Fruit fly (Drosophila melanogaster): ENCODE results near the gene CG45428.

CG45428 gene

DNA sequence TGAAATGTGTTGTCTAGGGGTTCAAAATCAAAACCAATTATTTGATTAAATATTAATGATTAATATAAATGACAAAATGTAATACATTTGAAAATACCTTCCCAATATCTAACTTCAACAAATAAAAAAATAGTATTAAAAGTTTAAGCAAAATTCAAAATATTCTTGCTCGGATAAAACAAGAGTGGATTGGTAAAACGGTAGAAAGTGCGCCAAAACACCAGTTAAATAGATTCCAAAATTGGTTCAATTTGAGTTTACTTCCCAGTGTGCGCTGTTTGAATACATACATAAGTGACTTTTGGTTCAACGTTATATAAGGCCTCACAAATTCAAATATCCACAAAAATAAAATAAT, 28.2 kb upstream of the CG45428 start:
- no peak for TF ChIP-seq h (optimal IDR thresholded peaks at IDR 0.05)
- no peak for TF ChIP-seq Sin3A (optimal IDR thresholded peaks at IDR 0.05)
- TF ChIP-seq ttk (optimal IDR thresholded peaks at IDR 0.05) = no peak
- no peak for TF ChIP-seq insv (optimal IDR thresholded peaks at IDR 0.05)
- TF ChIP-seq Myc (optimal IDR thresholded peaks at IDR 0.05) = no peak
- no peak for TF ChIP-seq psq (optimal IDR thresholded peaks at IDR 0.05)

DNA sequence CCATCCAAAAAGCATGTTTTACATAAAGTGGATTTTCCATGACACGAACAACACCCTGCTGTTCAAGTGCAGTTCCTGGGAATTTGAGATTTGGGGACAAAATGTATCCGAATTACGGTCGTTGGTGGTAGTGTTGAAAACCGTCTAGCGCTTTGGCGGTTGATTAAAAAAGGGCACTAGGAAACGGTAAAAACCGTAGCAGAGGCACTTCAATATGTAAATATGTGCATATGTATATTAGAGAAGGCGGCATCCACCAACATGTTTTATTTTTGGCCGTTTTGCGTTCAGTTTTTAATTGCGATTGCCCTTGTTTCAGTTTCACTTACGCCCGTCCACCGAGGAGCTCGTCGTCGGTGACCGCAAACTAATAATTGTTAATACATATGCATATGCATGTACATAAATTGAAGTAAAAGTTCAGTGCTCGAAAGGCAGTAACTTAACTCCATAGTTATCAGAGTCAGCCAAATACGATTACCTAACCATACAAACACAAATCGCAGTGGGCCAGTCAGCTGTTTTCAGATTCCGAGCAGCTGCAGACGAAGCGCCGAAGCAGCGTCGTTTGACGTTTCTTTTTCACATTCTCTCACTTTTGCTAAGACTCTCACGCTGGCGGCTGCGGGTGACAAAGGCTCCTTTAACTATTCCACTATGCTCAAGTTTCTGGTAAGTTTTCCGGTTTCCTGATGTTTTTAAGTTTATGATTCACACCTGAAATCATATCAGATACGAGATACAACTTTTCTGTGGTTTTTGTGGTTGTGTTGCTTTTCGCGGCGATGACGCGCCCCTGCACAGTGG, 27.6 kb upstream of the CG45428 start, which contains the start of gene CG33170:
Gene CG33170 (plus strand): TSS at position 347 of the 807 bp plus-strand sequence.
- no peak for TF ChIP-seq Myc (optimal IDR thresholded peaks at IDR 0.05)
- no peak for TF ChIP-seq psq (optimal IDR thresholded peaks at IDR 0.05)

DNA sequence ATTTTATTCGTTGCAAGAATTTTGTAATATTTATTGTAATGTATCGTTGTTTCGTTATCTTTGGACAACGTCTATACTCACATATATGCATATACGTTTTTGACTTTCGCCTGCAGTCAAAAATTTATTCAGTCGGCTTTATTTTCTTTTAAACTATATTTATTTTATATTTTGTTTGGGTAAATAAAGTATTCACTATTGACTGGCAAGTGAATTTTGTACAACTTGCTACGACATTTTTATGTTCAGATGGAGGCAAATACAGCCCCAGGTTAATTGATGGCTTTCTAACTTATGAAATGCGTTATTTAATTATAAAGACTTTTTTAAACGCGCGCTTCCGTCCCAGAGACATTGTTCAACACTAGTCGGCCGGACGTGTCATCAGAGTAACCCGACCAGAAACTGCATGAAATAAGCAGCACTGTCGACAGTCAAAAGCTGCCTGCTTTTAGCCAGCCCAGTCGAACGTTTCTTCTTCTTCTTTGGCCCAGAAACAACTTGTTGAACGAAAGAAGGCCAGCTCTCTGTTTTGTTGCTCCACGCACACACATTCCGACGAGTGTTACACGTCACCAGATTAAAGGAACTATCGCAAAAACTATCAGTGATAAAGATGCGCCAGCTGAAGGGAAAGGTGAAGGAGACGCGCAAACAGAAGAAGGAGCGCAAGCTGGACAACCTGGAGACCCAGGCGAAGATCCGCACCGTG, 26.7 kb upstream of the CG45428 start, which contains the start of gene CG33169:
Gene CG33169 (plus strand): TSS at position 498 of the 712 bp plus-strand sequence.
- TF ChIP-seq Sin3A (optimal IDR thresholded peaks at IDR 0.05) (no peak), ttk (optimal IDR thresholded peaks at IDR 0.05) (no peak), psq (optimal IDR thresholded peaks at IDR 0.05) (no peak), Myc (optimal IDR thresholded peaks at IDR 0.05) (no peak), insv (optimal IDR thresholded peaks at IDR 0.05) (no peak), h (optimal IDR thresholded peaks at IDR 0.05) (no peak)

DNA sequence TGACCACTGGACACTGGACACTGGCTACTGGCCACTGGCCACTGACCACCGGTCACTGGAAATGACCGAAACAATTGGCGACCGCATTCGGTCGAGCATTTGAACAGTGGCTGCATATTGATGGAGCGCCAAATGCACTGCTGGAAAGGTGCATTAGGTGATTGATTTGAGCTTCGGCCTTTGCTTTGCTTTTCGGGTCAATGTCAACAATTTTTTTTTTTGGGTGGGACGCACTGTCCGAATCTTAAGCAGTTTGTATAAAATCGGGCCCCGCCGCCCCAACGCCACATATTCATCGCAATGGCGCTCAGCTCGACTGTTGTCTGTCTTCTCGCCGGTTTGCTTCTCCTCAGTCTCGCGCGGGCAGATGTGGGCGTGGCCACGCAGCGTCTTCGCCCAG, 23.6 kb upstream of the CG45428 start, which contains the start of gene CG13239:
Gene CG13239 (plus strand): TSS at position 301 of the 400 bp plus-strand sequence.
- TF ChIP-seq Myc (optimal IDR thresholded peaks at IDR 0.05) = no peak
- no peak for TF ChIP-seq insv (optimal IDR thresholded peaks at IDR 0.05)
- no peak for TF ChIP-seq Sin3A (optimal IDR thresholded peaks at IDR 0.05)
- TF ChIP-seq h (optimal IDR thresholded peaks at IDR 0.05) = no peak
- no peak for TF ChIP-seq psq (optimal IDR thresholded peaks at IDR 0.05)
- TF ChIP-seq ttk (optimal IDR thresholded peaks at IDR 0.05) = no peak

DNA sequence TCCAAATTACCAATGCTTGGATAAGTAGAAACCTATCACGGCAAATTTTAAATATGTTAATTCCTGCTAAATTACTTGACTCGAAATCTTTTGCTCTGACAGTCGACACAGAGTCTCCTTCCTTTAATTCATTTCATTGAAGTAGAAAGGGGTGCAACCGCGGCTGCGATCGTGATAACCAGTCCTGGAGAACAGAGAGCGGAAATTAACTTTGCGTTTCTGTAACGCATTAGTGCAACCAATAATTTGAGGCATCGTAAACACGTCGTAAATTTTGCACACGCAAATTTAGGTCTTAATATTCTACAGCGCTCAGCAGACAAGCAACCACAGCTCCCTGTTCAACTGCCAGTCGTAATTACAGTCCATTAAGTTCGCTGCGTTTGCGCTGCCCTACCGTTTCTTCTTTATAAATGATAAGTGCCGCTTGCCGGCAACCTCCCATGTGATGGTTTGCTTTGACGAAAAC, 19.2 kb upstream of the CG45428 start, which contains the start of gene CG32459:
Gene CG32459 (minus strand): TSS at position 51 of the 469 bp plus-strand sequence.
- TF ChIP-seq h (optimal IDR thresholded peaks at IDR 0.05) = no peak
- no peak for TF ChIP-seq insv (optimal IDR thresholded peaks at IDR 0.05)
- no peak for TF ChIP-seq Myc (optimal IDR thresholded peaks at IDR 0.05)
- no peak for TF ChIP-seq Sin3A (optimal IDR thresholded peaks at IDR 0.05)
- no peak for TF ChIP-seq psq (optimal IDR thresholded peaks at IDR 0.05)
- TF ChIP-seq ttk (optimal IDR thresholded peaks at IDR 0.05) = no peak

DNA sequence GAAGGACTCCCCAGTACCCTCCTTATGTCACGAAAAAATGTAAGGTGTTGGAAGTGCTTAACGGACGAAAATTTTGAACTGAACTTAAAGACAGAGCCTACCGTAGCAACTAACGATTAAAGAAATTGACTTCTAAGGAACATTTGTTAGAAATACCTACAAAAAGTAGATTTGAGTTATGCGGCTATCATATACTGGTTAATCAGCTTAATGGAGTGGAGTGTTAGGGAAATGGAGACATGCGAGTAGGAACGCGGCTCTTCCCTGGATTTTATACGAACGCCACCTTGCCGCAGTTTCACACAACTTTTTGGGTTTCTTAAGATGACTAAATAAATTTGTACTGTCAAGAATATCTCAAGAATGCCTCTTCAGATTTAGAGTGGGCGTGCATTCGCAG, 16.5 kb upstream of the CG45428 start, which contains the start of gene CG32462:
Gene CG32462 (minus strand): TSS at position 101 of the 400 bp plus-strand sequence.
- TF ChIP-seq Myc (optimal IDR thresholded peaks at IDR 0.05) = no peak
- no peak for TF ChIP-seq h (optimal IDR thresholded peaks at IDR 0.05)
- no peak for TF ChIP-seq Sin3A (optimal IDR thresholded peaks at IDR 0.05)
- TF ChIP-seq ttk (optimal IDR thresholded peaks at IDR 0.05) = no peak
- no peak for TF ChIP-seq insv (optimal IDR thresholded peaks at IDR 0.05)
- TF ChIP-seq psq (optimal IDR thresholded peaks at IDR 0.05) = no peak

DNA sequence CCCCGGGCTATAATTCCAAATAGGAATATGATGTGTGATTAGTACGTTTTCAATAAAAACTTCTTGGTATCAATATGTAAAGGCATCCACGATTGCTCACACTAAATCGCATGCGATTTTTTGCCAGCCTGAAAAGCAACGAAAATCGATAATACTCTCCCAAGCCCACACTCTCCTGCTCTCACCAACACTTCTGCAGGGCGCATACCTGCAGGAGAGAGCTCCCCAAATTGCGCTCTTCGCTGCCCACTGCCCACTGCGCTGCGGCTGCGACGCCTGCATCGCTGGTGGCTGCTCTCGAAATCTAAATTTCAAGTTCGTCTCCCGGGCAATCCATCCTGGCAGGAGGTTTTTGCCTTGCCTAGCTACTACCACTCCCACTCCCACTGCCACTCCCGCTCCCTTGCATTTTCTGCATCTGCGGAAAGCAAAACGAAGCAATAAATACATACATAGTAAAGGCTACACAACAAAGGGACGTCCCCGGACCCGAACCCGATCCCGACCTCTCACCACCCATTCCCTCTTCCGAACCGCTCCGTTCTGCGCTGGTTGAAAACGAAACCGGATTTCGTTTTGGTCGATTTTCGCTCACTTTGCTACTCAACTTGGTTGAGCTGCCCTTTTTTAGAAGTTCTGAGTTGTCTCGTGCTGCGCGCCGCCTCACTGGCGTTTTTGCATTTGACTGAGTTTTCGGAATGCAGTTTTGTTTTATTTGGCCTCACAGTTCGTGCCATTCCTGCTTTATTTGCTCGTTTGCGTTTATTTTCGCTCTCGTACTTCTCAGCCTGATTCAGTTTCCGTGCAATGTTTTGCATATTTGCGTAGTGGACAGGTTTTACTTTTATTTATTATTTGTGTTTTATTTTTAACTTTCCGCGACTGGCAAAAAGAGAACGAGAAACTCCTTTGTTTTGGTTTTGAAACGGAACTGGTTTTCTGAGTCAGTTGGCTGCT, 14.6 kb upstream of the CG45428 start:
- TF ChIP-seq Myc (optimal IDR thresholded peaks at IDR 0.05) = no peak
- no peak for TF ChIP-seq psq (optimal IDR thresholded peaks at IDR 0.05)
- no peak for TF ChIP-seq ttk (optimal IDR thresholded peaks at IDR 0.05)
- TF ChIP-seq h (optimal IDR thresholded peaks at IDR 0.05) = no peak
- no peak for TF ChIP-seq insv (optimal IDR thresholded peaks at IDR 0.05)

DNA sequence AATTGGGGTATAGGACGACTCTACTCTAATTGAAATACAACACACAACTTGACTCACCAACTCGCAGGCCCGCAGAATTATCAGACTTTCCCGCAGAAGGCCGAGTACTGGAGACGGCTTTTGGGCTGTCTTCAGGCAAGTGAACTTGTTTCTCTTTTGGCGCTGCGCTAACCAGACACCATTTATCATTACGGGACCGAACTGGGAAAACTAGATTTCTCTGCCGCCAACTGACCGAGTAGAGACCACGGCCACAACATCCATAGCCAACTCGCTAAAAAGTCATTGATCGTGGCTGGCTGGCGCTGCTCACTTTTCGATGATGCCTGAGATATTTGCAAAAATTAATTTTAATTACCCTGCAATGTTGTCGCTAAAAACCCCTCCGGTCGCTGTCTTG, 12.1 kb upstream of the CG45428 start:
- TF ChIP-seq psq (optimal IDR thresholded peaks at IDR 0.05) (no peak), insv (optimal IDR thresholded peaks at IDR 0.05) (no peak), Sin3A (optimal IDR thresholded peaks at IDR 0.05) (no peak), ttk (optimal IDR thresholded peaks at IDR 0.05) (no peak), h (optimal IDR thresholded peaks at IDR 0.05) (no peak), Myc (optimal IDR thresholded peaks at IDR 0.05) (no peak)

DNA sequence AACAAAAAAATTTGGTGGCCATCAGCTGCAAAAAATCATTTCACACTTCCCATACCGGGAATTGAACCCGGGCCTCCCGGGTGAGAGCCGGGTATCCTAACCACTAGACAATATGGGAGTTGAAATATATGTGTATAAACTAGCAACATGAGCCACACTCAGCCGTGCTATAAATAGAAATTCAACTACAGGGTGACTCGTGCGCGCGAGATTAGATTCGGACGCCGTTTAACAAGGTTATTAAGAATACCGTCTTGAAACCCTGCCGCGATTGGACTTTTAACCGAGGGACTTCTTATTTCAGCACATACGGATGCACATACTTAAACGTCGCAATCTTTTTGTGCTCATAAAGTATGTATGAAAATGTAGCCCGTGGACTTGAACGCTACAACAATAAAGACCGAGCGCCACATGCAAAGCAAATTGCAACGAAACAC, 10.8 kb upstream of the CG45428 start:
- TF ChIP-seq psq (optimal IDR thresholded peaks at IDR 0.05) = no peak

DNA sequence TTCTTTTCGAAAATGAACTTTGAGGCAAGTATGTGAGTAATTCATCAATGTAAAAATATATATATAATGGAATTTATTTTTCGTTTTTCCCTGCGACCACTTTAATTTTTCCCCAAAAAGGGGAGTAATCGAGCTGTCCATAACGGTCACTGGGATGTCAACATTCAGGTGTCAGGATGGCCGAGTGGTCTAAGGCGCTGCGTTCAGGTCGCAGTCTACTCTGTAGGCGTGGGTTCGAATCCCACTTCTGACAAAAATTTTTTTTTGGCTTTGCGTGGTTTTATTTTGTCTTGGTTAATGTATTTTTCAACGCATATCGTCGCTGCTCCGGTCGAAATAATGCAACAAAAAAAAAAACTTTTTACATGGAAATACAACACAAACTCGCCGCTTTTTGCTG, 6.2 kb upstream of the CG45428 start:
- TF ChIP-seq insv (optimal IDR thresholded peaks at IDR 0.05) (no peak), psq (optimal IDR thresholded peaks at IDR 0.05) (no peak), Sin3A (optimal IDR thresholded peaks at IDR 0.05) (no peak), Myc (optimal IDR thresholded peaks at IDR 0.05) (no peak), ttk (optimal IDR thresholded peaks at IDR 0.05) (no peak), h (optimal IDR thresholded peaks at IDR 0.05) (no peak)

DNA sequence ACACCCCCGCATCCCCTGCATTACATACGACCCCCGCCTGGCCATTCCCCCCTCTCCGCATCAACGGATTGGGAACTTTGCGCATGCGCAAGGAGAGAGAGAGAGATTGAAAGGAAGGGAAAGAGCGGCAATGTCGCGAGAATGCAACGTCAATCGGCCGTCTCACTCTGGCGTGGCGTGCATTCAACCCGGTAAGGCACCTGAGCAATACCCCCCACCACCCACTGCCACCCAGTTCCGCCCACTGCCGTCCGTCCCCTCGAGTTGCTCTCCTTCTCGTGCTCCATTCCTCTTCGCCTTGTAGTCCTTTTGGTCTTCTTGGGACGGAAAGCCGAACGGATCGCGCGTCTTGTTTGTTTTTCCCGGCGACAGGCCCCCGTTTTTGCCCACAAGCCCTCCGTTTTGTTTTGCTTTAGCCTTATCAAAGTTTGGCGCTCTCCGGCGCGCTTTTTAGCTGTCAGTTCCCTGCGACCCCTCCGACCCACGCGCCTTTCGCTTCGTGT, 2.9 kb upstream of the CG45428 start:
- TF ChIP-seq h (optimal IDR thresholded peaks at IDR 0.05) (no peak), Myc (optimal IDR thresholded peaks at IDR 0.05) (no peak), psq (optimal IDR thresholded peaks at IDR 0.05) (no peak), ttk (optimal IDR thresholded peaks at IDR 0.05) (no peak), insv (optimal IDR thresholded peaks at IDR 0.05) (no peak), Sin3A (optimal IDR thresholded peaks at IDR 0.05) (no peak)

Measured in Kc167 (cell line).